Worm (Caenorhabditis elegans) whole organism, midembryonic: ENCODE results near the gene F13A7.11.

Experiments used
- T22C8.4 ChIP-seq: fragments of 200-800 bp; sonication (Bioruptor generic); IDR thresholded peaks from 2 replicates; pipeline ENCODE4 v1.3.6; 2022; ENCODE audit warnings: missing genetic modification characterization, missing compliant biosample characterization
- cog-1 ChIP-seq: sonication (generic microtip); optimal IDR thresholded peaks from 2 replicates; lab custom pipeline; 2016; ENCODE audit warnings: missing genetic modification characterization, missing compliant biosample characterization
- flt-1 ChIP-seq: fragments of 200-800 bp; sonication (Bioruptor generic); IDR thresholded peaks from 2 replicates; pipeline ENCODE4 v1.3.6; 2022; ENCODE audit warnings: missing genetic modification characterization, missing compliant biosample characterization
- klf-2 ChIP-seq: fragments of 200-800 bp; sonication (Bioruptor generic); conservative IDR thresholded peaks from 2 replicates; pipeline ENCODE4 v1.3.6; 2022; ENCODE audit warnings: missing genetic modification reagents, missing genetic modification characterization, missing compliant biosample characterization
- med-1 ChIP-seq: sonication (generic microtip); optimal IDR thresholded peaks from 2 replicates; lab custom pipeline; 2017; ENCODE audit warnings: missing genetic modification characterization, mild to moderate bottlenecking, missing compliant biosample characterization, antibody characterized with exemption, missing genetic modification reagents; ENCODE audit not compliant: insufficient read depth
- ref-1 ChIP-seq: fragments of 200-800 bp; sonication (Bioruptor generic); conservative IDR thresholded peaks from 2 replicates; pipeline ENCODE4 v1.3.6; 2022; ENCODE audit warnings: missing genetic modification reagents, missing genetic modification characterization, missing compliant biosample characterization
- tab-1 ChIP-seq: fragments of 200-800 bp; sonication (Bioruptor generic); IDR thresholded peaks from 2 replicates; pipeline ENCODE4 v1.3.6; 2022; ENCODE audit warnings: missing genetic modification characterization, missing compliant biosample characterization
- ztf-23 ChIP-seq: fragments of 200-800 bp; sonication (Bioruptor generic); IDR thresholded peaks from 2 replicates; pipeline ENCODE4 v1.3.6; 2022; ENCODE audit warnings: missing genetic modification reagents, missing genetic modification characterization, missing compliant biosample characterization
- ztf-29 ChIP-seq: fragments of 200-800 bp; sonication (Bioruptor generic); IDR thresholded peaks from 2 replicates; pipeline ENCODE4 v1.3.6; 2022; ENCODE audit warnings: missing genetic modification reagents, missing genetic modification characterization, missing compliant biosample characterization

F13A7.11 gene

ce11 chrV:16395131-16395530 lies at the start of gene F13A7.11:
Gene F13A7.11, minus strand, starts transcription at chrV:16395304.
- TF ChIP-seq med-1 = no peak
- TF ChIP-seq ztf-29 (GFP tag; lab: Robert Waterston, UW) = no peak
- TF ChIP-seq klf-2 (GFP tag; lab: Robert Waterston, UW) = no peak
- TF ChIP-seq flt-1 (GFP tag; lab: Robert Waterston, UW) = no peak
- no peak for TF ChIP-seq tab-1 (GFP tag; lab: Robert Waterston, UW)
- no peak for TF ChIP-seq ztf-23 (GFP tag; lab: Robert Waterston, UW)
- TF ChIP-seq T22C8.4 = no peak
- no peak for TF ChIP-seq cog-1 (tag; lab: Kevin White, UChicago)
- no peak for TF ChIP-seq ref-1 (GFP tag; lab: Robert Waterston, UW)

- TF ChIP-seq ztf-23 (GFP tag; lab: Robert Waterston, UW) (no peak), ztf-29 (GFP tag; lab: Robert Waterston, UW) (no peak), tab-1 (GFP tag; lab: Robert Waterston, UW) (no peak), cog-1 (tag; lab: Kevin White, UChicago) (no peak)
These were observed 48.5 kb upstream of the F13A7.11 start, which contains the start of gene srh-141 for ce11 chrV:16443626-16444025. Gene srh-141, plus strand, starts transcription at chrV:16443926.

DNA sequence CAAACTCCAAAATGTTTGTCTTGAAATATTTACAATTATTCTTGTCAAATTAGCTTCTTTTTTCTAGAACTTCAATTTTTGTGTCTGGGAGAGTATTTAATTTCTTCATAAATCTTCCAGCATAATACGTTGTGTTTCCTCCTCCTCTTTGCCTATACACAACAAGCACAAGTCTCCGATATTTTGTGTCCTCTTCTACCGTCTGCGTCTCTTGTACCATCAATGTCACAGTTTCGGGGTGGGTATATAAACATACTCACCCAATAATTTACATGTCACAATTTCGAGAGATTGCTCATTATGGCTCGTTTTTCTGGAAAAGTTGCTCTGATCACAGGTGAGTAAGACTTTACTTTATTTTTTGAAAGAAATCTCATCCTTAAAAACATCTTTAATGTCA lies 42.4 kb upstream of the F13A7.11 start, which contains the start of gene F26D2.15:
Gene F26D2.15, plus strand, starts transcription at position 301 of the 400 bp plus-strand sequence.
- TF ChIP-seq ref-1 (GFP tag; lab: Robert Waterston, UW) = no peak
- no peak for TF ChIP-seq cog-1 (tag; lab: Kevin White, UChicago)
- no peak for TF ChIP-seq med-1
- TF ChIP-seq ztf-23 (GFP tag; lab: Robert Waterston, UW) = no peak
- no peak for TF ChIP-seq klf-2 (GFP tag; lab: Robert Waterston, UW)
- TF ChIP-seq T22C8.4 = no peak
- TF ChIP-seq ztf-29 (GFP tag; lab: Robert Waterston, UW) = no peak
- no peak for TF ChIP-seq flt-1 (GFP tag; lab: Robert Waterston, UW)
- TF ChIP-seq tab-1 (GFP tag; lab: Robert Waterston, UW) = no peak

DNA sequence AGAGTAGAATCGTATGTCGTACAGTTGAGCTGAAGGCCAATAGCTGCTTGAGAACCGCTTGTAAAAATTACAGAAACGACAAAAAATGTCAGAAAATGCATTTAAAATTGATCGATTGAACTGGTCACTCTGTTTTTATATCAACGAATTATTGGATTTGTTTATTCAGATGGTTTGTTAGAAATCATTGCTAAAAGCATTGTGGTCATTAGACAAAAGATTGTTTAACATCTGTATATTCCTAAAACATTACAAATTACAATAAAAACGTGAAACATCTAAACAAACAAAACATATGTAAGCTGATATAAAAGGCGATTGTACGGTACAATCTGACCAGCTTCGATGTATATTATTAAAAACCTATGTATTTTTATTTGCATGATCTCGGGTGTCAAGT lies 40.4 kb upstream of the F13A7.11 start, which contains the start of the genes F26D2.13 and F26D2.14:
Gene F26D2.13, minus strand, starts transcription at position 101 of the 400 bp plus-strand sequence.
Gene F26D2.14, plus strand, starts transcription at position 346 of the 400 bp plus-strand sequence.
- no peak for TF ChIP-seq ref-1 (GFP tag; lab: Robert Waterston, UW)
- TF ChIP-seq med-1 = no peak
- no peak for TF ChIP-seq ztf-29 (GFP tag; lab: Robert Waterston, UW)
- TF ChIP-seq flt-1 (GFP tag; lab: Robert Waterston, UW) = no peak
- no peak for TF ChIP-seq cog-1 (tag; lab: Kevin White, UChicago)
- no peak for TF ChIP-seq ztf-23 (GFP tag; lab: Robert Waterston, UW)
- no peak for TF ChIP-seq klf-2 (GFP tag; lab: Robert Waterston, UW)
- TF ChIP-seq tab-1 (GFP tag; lab: Robert Waterston, UW) = no peak
- TF ChIP-seq T22C8.4 = no peak

DNA sequence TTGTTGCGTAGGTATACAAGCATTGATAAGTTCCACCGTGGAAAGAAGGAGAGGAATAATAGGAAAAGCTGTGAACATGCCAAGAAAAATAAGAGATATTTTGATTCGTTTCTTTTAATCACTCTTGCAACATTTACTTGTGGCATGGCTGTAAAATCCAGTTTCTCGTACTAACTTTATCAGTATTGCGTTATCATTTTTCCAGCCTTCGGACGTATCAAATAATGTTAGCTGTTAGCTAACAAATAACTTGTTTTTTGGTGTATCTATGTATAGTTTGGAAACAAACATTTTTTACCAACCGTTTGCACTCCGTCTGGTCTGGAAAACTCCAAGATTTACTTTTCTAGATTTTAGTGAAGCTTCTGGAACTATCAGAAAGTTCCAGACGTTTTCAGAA lies 38.4 kb upstream of the F13A7.11 start, which contains the start of gene clec-234:
Gene clec-234, minus strand, starts transcription at position 101 of the 400 bp plus-strand sequence.
- TF ChIP-seq klf-2 (GFP tag; lab: Robert Waterston, UW) (no peak), med-1 (no peak), flt-1 (GFP tag; lab: Robert Waterston, UW) (no peak), ztf-29 (GFP tag; lab: Robert Waterston, UW) (no peak), T22C8.4 (no peak), tab-1 (GFP tag; lab: Robert Waterston, UW) (no peak), ref-1 (GFP tag; lab: Robert Waterston, UW) (no peak), ztf-23 (GFP tag; lab: Robert Waterston, UW) (no peak), cog-1 (tag; lab: Kevin White, UChicago) (no peak)

- TF ChIP-seq ref-1 (GFP tag; lab: Robert Waterston, UW) (no peak), tab-1 (GFP tag; lab: Robert Waterston, UW) (no peak), klf-2 (GFP tag; lab: Robert Waterston, UW) (no peak), ztf-29 (GFP tag; lab: Robert Waterston, UW) (no peak), T22C8.4 (no peak), med-1 (no peak), ztf-23 (GFP tag; lab: Robert Waterston, UW) (no peak), cog-1 (tag; lab: Kevin White, UChicago) (no peak), flt-1 (GFP tag; lab: Robert Waterston, UW) (no peak)
These were observed 34.8 kb upstream of the F13A7.11 start, which contains the start of gene str-73 for ce11 chrV:16429940-16430339. Gene str-73, plus strand, starts transcription at chrV:16430240.

DNA sequence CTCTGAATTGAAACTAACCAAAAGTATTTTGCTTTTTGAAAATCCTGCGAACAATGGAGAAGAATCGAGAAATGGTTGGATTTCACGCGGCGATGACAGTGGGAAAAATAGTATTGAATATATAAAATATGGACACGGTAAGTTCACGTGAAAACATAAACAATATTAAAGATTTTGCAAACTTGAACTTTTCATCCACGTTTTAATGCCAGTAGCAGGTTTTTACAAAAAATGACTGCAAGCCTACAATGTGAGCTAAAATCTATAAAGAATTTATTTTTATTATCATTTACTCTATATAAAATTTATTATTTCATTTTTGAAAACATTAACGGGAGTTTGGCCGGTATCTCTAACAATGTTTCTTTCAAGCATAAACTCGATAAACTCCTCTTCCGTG lies 34.4 kb upstream of the F13A7.11 start, which contains the start of gene F26D2.10:
Gene F26D2.10, minus strand, starts transcription at position 101 of the 400 bp plus-strand sequence.
- TF ChIP-seq ztf-23 (GFP tag; lab: Robert Waterston, UW) = no peak

DNA sequence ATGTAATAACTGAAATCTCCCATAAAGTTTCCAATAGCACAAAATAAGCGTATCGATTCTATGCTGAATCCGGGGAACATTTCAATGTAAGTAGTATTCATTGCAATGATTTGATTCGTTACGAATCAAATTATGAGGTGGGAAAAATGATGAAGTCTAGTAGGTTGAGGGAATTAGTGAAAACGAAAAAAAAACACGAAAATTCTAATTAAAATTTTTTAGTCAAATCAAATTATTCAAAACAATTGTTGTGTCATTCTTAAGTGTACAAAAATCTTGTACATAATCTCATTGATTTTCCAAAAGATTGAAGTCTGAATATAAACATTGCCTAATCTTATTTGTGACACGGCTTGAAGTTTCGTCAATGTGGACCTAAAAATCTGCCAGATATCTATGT lies 29.3 kb upstream of the F13A7.11 start, which contains the start of gene srw-29:
Gene srw-29, minus strand, starts transcription at position 101 of the 400 bp plus-strand sequence.
- TF ChIP-seq ztf-29 (GFP tag; lab: Robert Waterston, UW) (no peak), tab-1 (GFP tag; lab: Robert Waterston, UW) (no peak), T22C8.4 (no peak), ref-1 (GFP tag; lab: Robert Waterston, UW) (no peak), klf-2 (GFP tag; lab: Robert Waterston, UW) (no peak), ztf-23 (GFP tag; lab: Robert Waterston, UW) (no peak), med-1 (no peak)

ce11 chrV:16420696-16421095 lies 25.6 kb upstream of the F13A7.11 start, which contains the start of gene srw-48:
Gene srw-48, plus strand, starts transcription at chrV:16420996.
- no peak for TF ChIP-seq flt-1 (GFP tag; lab: Robert Waterston, UW)
- no peak for TF ChIP-seq ref-1 (GFP tag; lab: Robert Waterston, UW)
- TF ChIP-seq T22C8.4 = no peak

- TF ChIP-seq klf-2 (GFP tag; lab: Robert Waterston, UW) (no peak), flt-1 (GFP tag; lab: Robert Waterston, UW) (no peak), ztf-23 (GFP tag; lab: Robert Waterston, UW) (no peak), ref-1 (GFP tag; lab: Robert Waterston, UW) (no peak), med-1 (no peak)
These were observed 24.7 kb upstream of the F13A7.11 start, which contains the start of gene F26D2.16 for ce11 chrV:16419769-16420168. Gene F26D2.16, minus strand, starts transcription at chrV:16419869.
